Fruit fly (Drosophila melanogaster) whole organism: ENCODE results near the gene CG31468.

Experiments
- CG8478 ChIP-seq: fragments of >200 bp; optimal IDR thresholded peaks from 2 replicates; lab custom pipeline; 2018; ENCODE audit warnings: inconsistent platforms
- Dll ChIP-seq: fragments of >200 bp; optimal IDR thresholded peaks from 2 replicates; lab custom pipeline; 2017
- EcR ChIP-seq, 2 experiments: fragments of >200 bp; optimal IDR thresholded peaks; 2 replicates each; lab custom pipeline; 2017; ENCODE audit warnings: missing biosample characterization in 2 of 2, missing genetic modification characterization in 2 of 2, missing genetic modification reagents in 2 of 2
- pan ChIP-seq: fragments of >200 bp; optimal IDR thresholded peaks from 2 replicates; lab custom pipeline; 2017
- psq ChIP-seq: fragments of >200 bp; optimal IDR thresholded peaks from 2 replicates; lab custom pipeline; 2017
- usp ChIP-seq: fragments of >200 bp; optimal IDR thresholded peaks from 2 replicates; lab custom pipeline; 2017; ENCODE audit warnings: missing biosample characterization, missing genetic modification characterization, mixed read lengths

Gene CG31468

dm6 chr3R:23730472-23730801 lies 30.3 kb upstream of the CG31468 start:
- TF ChIP-seq CG8478 (lab: Kevin White, UChicago): no peak

dm6 chr3R:23729632-23730471 lies 29.7 kb upstream of the CG31468 start:
- TF ChIP-seq usp (GFP tag; lab: Kevin White, UChicago) (no peak), CG8478 (lab: Kevin White, UChicago) (no peak), EcR (GFP tag; optimal IDR thresholded peaks at IDR 0.05; lab: Kevin White, UChicago) (no peak), psq (no peak), Dll (lab: Kevin White, UChicago) (no peak), pan (lab: Kevin White, UChicago) (no peak)

- TF ChIP-seq Dll (lab: Kevin White, UChicago) (no peak), psq (no peak), usp (GFP tag; lab: Kevin White, UChicago) (no peak), CG8478 (lab: Kevin White, UChicago) (no peak), EcR (GFP tag; optimal IDR thresholded peaks at IDR 0.05; lab: Kevin White, UChicago) (no peak), pan (lab: Kevin White, UChicago) (no peak)
Measured at dm6 chr3R:23729066-23729465, 28.9 kb upstream of the CG31468 start.

- TF ChIP-seq CG8478 (lab: Kevin White, UChicago) (no peak), usp (GFP tag; lab: Kevin White, UChicago) (no peak), pan (lab: Kevin White, UChicago) (no peak), EcR (GFP tag; optimal IDR thresholded peaks at IDR 0.05; lab: Kevin White, UChicago) (no peak), Dll (lab: Kevin White, UChicago) (no peak), psq (no peak)
Measured at dm6 chr3R:23728086-23728485, 27.9 kb upstream of the CG31468 start.

dm6 chr3R:23727657-23728056 lies 27.5 kb upstream of the CG31468 start:
- TF ChIP-seq psq (no peak), CG8478 (lab: Kevin White, UChicago) (no peak), EcR (GFP tag; optimal IDR thresholded peaks at IDR 0.05; lab: Kevin White, UChicago) (no peak), usp (GFP tag; lab: Kevin White, UChicago) (no peak), pan (lab: Kevin White, UChicago) (no peak), Dll (lab: Kevin White, UChicago) (no peak)

- no peak for TF ChIP-seq Dll (lab: Kevin White, UChicago)
- TF ChIP-seq psq: no peak
Measured at dm6 chr3R:23726740-23727139, 26.6 kb upstream of the CG31468 start.

- TF ChIP-seq pan (lab: Kevin White, UChicago): no peak
Measured at dm6 chr3R:23725711-23726349, 25.7 kb upstream of the CG31468 start.

dm6 chr3R:23724843-23725506 lies 24.8 kb upstream of the CG31468 start:
- TF ChIP-seq psq (no peak), Dll (lab: Kevin White, UChicago) (no peak), EcR (GFP tag; optimal IDR thresholded peaks at IDR 0.05; lab: Kevin White, UChicago) (no peak), CG8478 (lab: Kevin White, UChicago) (no peak), pan (lab: Kevin White, UChicago) (no peak), usp (GFP tag; lab: Kevin White, UChicago) (no peak)

- TF ChIP-seq CG8478 (lab: Kevin White, UChicago): no peak
- peak in 1 of 2 experiments; percentile 11 for TF ChIP-seq EcR (GFP tag; optimal IDR thresholded peaks at IDR 0.05; lab: Kevin White, UChicago)
Measured at dm6 chr3R:23723381-23724034, 23.4 kb upstream of the CG31468 start.

dm6 chr3R:23722680-23723372 lies 22.7 kb upstream of the CG31468 start, which contains the start of gene CG10365:
TSS of gene CG10365 (plus strand) at chr3R:23723331.
- TF ChIP-seq pan (lab: Kevin White, UChicago): no peak
- TF ChIP-seq psq: no peak
- TF ChIP-seq usp (GFP tag; lab: Kevin White, UChicago): no peak
- TF ChIP-seq CG8478 (lab: Kevin White, UChicago): no peak
- no peak for TF ChIP-seq Dll (lab: Kevin White, UChicago)
- TF ChIP-seq EcR (GFP tag; optimal IDR thresholded peaks at IDR 0.05; lab: Kevin White, UChicago): no peak

- TF ChIP-seq CG8478 (lab: Kevin White, UChicago) (no peak), Dll (lab: Kevin White, UChicago) (no peak), pan (lab: Kevin White, UChicago) (no peak), usp (GFP tag; lab: Kevin White, UChicago) (no peak), psq (no peak), EcR (GFP tag; optimal IDR thresholded peaks at IDR 0.05; lab: Kevin White, UChicago) (no peak)
Measured at dm6 chr3R:23721936-23722335, 21.8 kb upstream of the CG31468 start.
